Worm (Caenorhabditis elegans): ENCODE data around the gene ugt-40.

The ugt-40 gene

DNA sequence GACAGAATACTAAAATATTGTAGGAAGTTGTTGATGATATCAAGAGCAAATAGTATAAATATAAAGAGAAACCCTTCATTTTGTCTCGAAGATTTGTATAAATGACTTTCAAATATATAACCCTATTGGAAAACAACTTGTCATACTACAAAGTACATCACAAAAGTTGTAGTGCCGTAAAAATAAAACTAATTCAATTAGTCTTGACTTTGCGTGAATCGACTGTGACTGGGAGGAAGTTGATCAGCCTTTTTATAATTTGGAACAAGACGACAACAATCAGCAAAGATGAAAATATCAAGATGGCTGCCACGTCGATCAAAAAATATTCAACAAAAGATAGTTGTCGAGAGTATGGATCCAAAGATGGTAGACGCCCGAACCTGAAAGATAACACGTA lies at the start of gene ugt-40:
Gene ugt-40, minus strand, starts transcription at position 101 of the 400 bp plus-strand sequence.
- TF ChIP-seq unc-55 (GFP tag; optimal IDR thresholded peaks at IDR 0.05): no peak
- no peak for TF ChIP-seq odd-2 (tag; optimal IDR thresholded peaks at IDR 0.05)
- TF ChIP-seq nfya-1 (tag; optimal IDR thresholded peaks at IDR 0.05): no peak
- no peak for TF ChIP-seq ztf-16 (tag; optimal IDR thresholded peaks at IDR 0.05)
- TF ChIP-seq ahr-1 (tag; optimal IDR thresholded peaks at IDR 0.05): no peak
- TF ChIP-seq lim-6 (tag; optimal IDR thresholded peaks at IDR 0.05): no peak
- TF ChIP-seq elt-4 (tag; optimal IDR thresholded peaks at IDR 0.05): no peak
- no peak for TF ChIP-seq ets-4 (tag; optimal IDR thresholded peaks at IDR 0.05)
- no peak for TF ChIP-seq lin-11 (tag; optimal IDR thresholded peaks at IDR 0.05)
- no peak for TF ChIP-seq nhr-11 (tag; optimal IDR thresholded peaks at IDR 0.05)
- TF ChIP-seq ceh-24 (tag; optimal IDR thresholded peaks at IDR 0.05): no peak
- TF ChIP-seq Y22D7AL.16 (tag; optimal IDR thresholded peaks at IDR 0.05): no peak
- TF ChIP-seq hlh-30 (tag; optimal IDR thresholded peaks at IDR 0.05; ENCODE audit: insufficient read depth): no peak
- TF ChIP-seq hlh-8 (tag; optimal IDR thresholded peaks at IDR 0.05): no peak
- no peak for TF ChIP-seq ceh-45 (GFP tag; IDR thresholded peaks at IDR 0.05)
- no peak for TF ChIP-seq ceh-2 (tag; optimal IDR thresholded peaks at IDR 0.05)
- TF ChIP-seq unc-42 (tag; optimal IDR thresholded peaks at IDR 0.05): no peak

DNA sequence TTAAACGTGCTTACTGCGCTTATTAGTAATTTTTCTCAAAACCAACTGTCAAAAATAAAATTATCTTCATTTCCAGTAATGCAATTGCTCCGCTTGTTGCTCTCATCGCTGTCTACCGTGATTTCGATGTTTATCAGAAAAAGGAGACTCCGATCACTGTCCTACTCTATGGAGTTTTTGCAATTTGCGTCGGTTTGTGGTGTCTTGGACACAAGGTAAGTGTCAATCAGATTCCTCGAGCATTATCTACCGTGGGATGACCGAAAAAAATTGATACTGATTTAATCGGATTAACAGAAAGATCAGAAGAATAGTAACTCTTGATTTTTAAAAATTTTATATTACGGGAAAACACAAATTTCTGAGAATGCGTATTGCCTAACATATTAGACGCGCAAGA lies 45.5 kb upstream of the ugt-40 start:
- TF ChIP-seq pat-9 (tag; optimal IDR thresholded peaks at IDR 0.05): no peak
- TF ChIP-seq che-1 (tag; optimal IDR thresholded peaks at IDR 0.05): no peak
- no peak for TF ChIP-seq unc-86 (tag; optimal IDR thresholded peaks at IDR 0.05)
- TF ChIP-seq mec-3 (tag; optimal IDR thresholded peaks at IDR 0.05; ENCODE audit: borderline replicate concordance): no peak
- TF ChIP-seq ceh-34 (tag; optimal IDR thresholded peaks at IDR 0.05): no peak
- TF ChIP-seq fkh-6 (tag; optimal IDR thresholded peaks at IDR 0.05): no peak
- TF ChIP-seq C08G9.2 (tag; optimal IDR thresholded peaks at IDR 0.05): no peak
- TF ChIP-seq T23F11.4 (GFP tag; optimal IDR thresholded peaks at IDR 0.05): no peak

DNA sequence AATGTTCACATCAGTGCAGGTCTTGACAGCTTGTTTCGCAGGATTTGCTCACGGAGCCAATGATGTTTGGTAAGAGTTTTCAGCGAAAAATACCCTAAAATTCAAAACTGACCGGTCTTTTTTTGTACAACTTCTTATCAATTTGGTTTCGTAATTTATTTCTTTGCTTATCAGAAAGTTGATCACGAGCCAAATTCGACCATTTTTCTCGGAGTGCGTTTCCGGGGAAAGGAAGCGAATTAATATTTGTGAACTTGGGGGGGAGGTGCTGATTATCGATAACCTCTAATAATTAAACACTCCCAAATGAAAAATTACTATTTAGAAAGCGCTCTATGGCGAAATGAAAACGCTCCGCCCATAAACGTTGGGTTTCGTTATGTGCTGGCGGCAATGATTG lies 44.8 kb upstream of the ugt-40 start:
- no peak for TF ChIP-seq lim-6 (tag; optimal IDR thresholded peaks at IDR 0.05)
- no peak for TF ChIP-seq fax-1 (tag; optimal IDR thresholded peaks at IDR 0.05)
- no peak for TF ChIP-seq unc-42 (tag; optimal IDR thresholded peaks at IDR 0.05)
- no peak for TF ChIP-seq ztf-16 (tag; optimal IDR thresholded peaks at IDR 0.05)
- no peak for TF ChIP-seq ama-1 (optimal IDR thresholded peaks at IDR 0.05)
- TF ChIP-seq fkh-6 (tag; optimal IDR thresholded peaks at IDR 0.05): no peak
- no peak for TF ChIP-seq ceh-9 (tag; optimal IDR thresholded peaks at IDR 0.05)
- TF ChIP-seq eyg-1 (tag; optimal IDR thresholded peaks at IDR 0.05): no peak
- no peak for TF ChIP-seq nfya-1 (tag; optimal IDR thresholded peaks at IDR 0.05)
- no peak for TF ChIP-seq sdc-2 (tag; optimal IDR thresholded peaks at IDR 0.05)
- no peak for TF ChIP-seq Y22D7AL.16 (tag; optimal IDR thresholded peaks at IDR 0.05)
- no peak for TF ChIP-seq elt-2 (tag; optimal IDR thresholded peaks at IDR 0.05)
- no peak for TF ChIP-seq ceh-18 (tag; optimal IDR thresholded peaks at IDR 0.05)
- no peak for TF ChIP-seq ceh-48 (tag; optimal IDR thresholded peaks at IDR 0.05)

ce11 chrV:7184549-7184948 lies 42.8 kb upstream of the ugt-40 start, which contains the start of gene pitr-5:
Gene pitr-5, plus strand, starts transcription at chrV:7184849.
- TF ChIP-seq hlh-13 (GFP tag; optimal IDR thresholded peaks at IDR 0.05): no peak
- TF ChIP-seq unc-3 (GFP tag; conservative IDR thresholded peaks at IDR 0.05): no peak
- TF ChIP-seq unc-3 (tag; optimal IDR thresholded peaks at IDR 0.05): no peak
- no peak for TF ChIP-seq ceh-34 (tag; optimal IDR thresholded peaks at IDR 0.05)
- TF ChIP-seq ceh-18 (tag; optimal IDR thresholded peaks at IDR 0.05): no peak
- no peak for TF ChIP-seq ceh-9 (tag; optimal IDR thresholded peaks at IDR 0.05)
- TF ChIP-seq dmd-4 (tag; optimal IDR thresholded peaks at IDR 0.05; ENCODE audit: borderline replicate concordance): no peak
- TF ChIP-seq ets-4 (tag; optimal IDR thresholded peaks at IDR 0.05): no peak
- no peak for TF ChIP-seq nfya-1 (tag; optimal IDR thresholded peaks at IDR 0.05)
- no peak for TF ChIP-seq fkh-10 (GFP tag; optimal IDR thresholded peaks at IDR 0.05)
- no peak for TF ChIP-seq tbx-7 (tag; optimal IDR thresholded peaks at IDR 0.05)
- no peak for TF ChIP-seq ceh-14 (tag; optimal IDR thresholded peaks at IDR 0.05)
- TF ChIP-seq hlh-8 (tag; optimal IDR thresholded peaks at IDR 0.05): no peak
- TF ChIP-seq npax-4 (tag; optimal IDR thresholded peaks at IDR 0.05): no peak
- no peak for TF ChIP-seq syd-9 (tag; optimal IDR thresholded peaks at IDR 0.05)
